Fruit fly (Drosophila melanogaster): Measurements from ENCODE around the gene CG15812.
A peak's percentile ranks its signal among the peaks of the same experiment; 100 is the strongest.

The CG15812 gene

dm6 chr3L:3141411-3141810, 18.4 kb upstream of the CG15812 start (continued):
- TF ChIP-seq Dek (tag; optimal IDR thresholded peaks at IDR 0.05) (no peak), Camta (GFP tag; optimal IDR thresholded peaks at IDR 0.05) (no peak), ssp (GFP tag; IDR thresholded peaks at IDR 0.05) (no peak), tna (GFP tag; IDR thresholded peaks at IDR 0.05; ENCODE audit: partially characterized antibody) (no peak), E2f1 (GFP tag; IDR thresholded peaks at IDR 0.05) (no peak), pan (optimal IDR thresholded peaks at IDR 0.05) (no peak), pan (GFP tag; optimal IDR thresholded peaks at IDR 0.05 in 1 of 2, IDR thresholded peaks at IDR 0.05 in 1 of 2) (no peak), CkIIα-i1 (GFP tag; IDR thresholded peaks at IDR 0.05) (no peak), CG14965 (GFP tag; optimal IDR thresholded peaks at IDR 0.05; ENCODE audit: borderline replicate concordance) (no peak), sim (GFP tag; IDR thresholded peaks at IDR 0.05) (peak; percentile 36; the same call in 1 of the 2 replicates), CG32532 (GFP tag; IDR thresholded peaks at IDR 0.05) (no peak), dpn (GFP tag; optimal IDR thresholded peaks at IDR 0.05) (no peak), Eip74EF (GFP tag; optimal IDR thresholded peaks at IDR 0.05) (peak in 1 of 2 experiments; percentile 14), CG8290 (GFP tag; optimal IDR thresholded peaks at IDR 0.05) (no peak), CG8290 (tag; optimal IDR thresholded peaks at IDR 0.05) (peak in 1 of 2 experiments; percentile 38), gcm (GFP tag; optimal IDR thresholded peaks at IDR 0.05) (peak; percentile 64), pnt (GFP tag; optimal IDR thresholded peaks at IDR 0.05) (no peak), CG15601 (tag; optimal IDR thresholded peaks at IDR 0.05) (peak; percentile 76), Poxn (GFP tag; IDR thresholded peaks at IDR 0.05) (no peak), sqz (GFP tag; optimal IDR thresholded peaks at IDR 0.05) (no peak), Pdp1 (GFP tag; optimal IDR thresholded peaks at IDR 0.05) (peak in 1 of 2 experiments; percentile 73), HLHmδ (GFP tag; optimal IDR thresholded peaks at IDR 0.05) (peak; percentile 93), chn (GFP tag; optimal IDR thresholded peaks at IDR 0.05) (no peak), Mad (GFP tag; optimal IDR thresholded peaks at IDR 0.05) (no peak), CG2129 (GFP tag; IDR thresholded peaks at IDR 0.05; ENCODE audit: partially characterized antibody) (no peak), ATbp (GFP tag; optimal IDR thresholded peaks at IDR 0.05) (no peak), lbe (GFP tag; optimal IDR thresholded peaks at IDR 0.05) (no peak), sna (GFP tag; IDR thresholded peaks at IDR 0.05; ENCODE audit: partially characterized antibody) (no peak), CG17186 (GFP tag; optimal IDR thresholded peaks at IDR 0.05) (no peak), Hr78 (GFP tag; optimal IDR thresholded peaks at IDR 0.05) (peak in 1 of 2 experiments; percentile 88), crol (GFP tag; IDR thresholded peaks at IDR 0.05) (peak; percentile 53; the same call in 1 of the 2 replicates), cwo (GFP tag; optimal IDR thresholded peaks at IDR 0.05) (no peak), CG3847 (GFP tag; IDR thresholded peaks at IDR 0.05) (0 out of 2 replicates have a peak, but pooled peaks have one; percentile 10), CG1603 (tag; optimal IDR thresholded peaks at IDR 0.05) (no peak), CG14710 (tag; optimal IDR thresholded peaks at IDR 0.05) (peak; percentile 58), jing (GFP tag; optimal IDR thresholded peaks at IDR 0.05) (no peak), trh (GFP tag; optimal IDR thresholded peaks at IDR 0.05) (no peak), CG3407 (GFP tag; optimal IDR thresholded peaks at IDR 0.05) (peak; percentile 22), oc (tag; optimal IDR thresholded peaks at IDR 0.05) (peak; percentile 0), z (GFP tag; IDR thresholded peaks at IDR 0.05) (peak; percentile 76), CG12155 (GFP tag; optimal IDR thresholded peaks at IDR 0.05) (no peak), kah (GFP tag; optimal IDR thresholded peaks at IDR 0.05) (peak; percentile 5), cg (GFP tag; optimal IDR thresholded peaks at IDR 0.05) (peak; percentile 24), CG4707 (GFP tag; optimal IDR thresholded peaks at IDR 0.05) (no peak), corto (GFP tag; optimal IDR thresholded peaks at IDR 0.05) (no peak), ara (GFP tag; IDR thresholded peaks at IDR 0.05) (0 out of 2 replicates have a peak, but pooled peaks have one; percentile 44), tap (tag; optimal IDR thresholded peaks at IDR 0.05) (no peak), pfk (GFP tag; optimal IDR thresholded peaks at IDR 0.05) (no peak), Asciz (GFP tag; optimal IDR thresholded peaks at IDR 0.05) (peak; percentile 8), Drgx (GFP tag; IDR thresholded peaks at IDR 0.05) (no peak)
